Worm (Caenorhabditis elegans) whole organism, L4 larva: ENCODE results near the gene dpf-5.

Experiments used
- aha-1 ChIP-seq: fragments of 150-350 bp; peaks from one replicate; lab custom pipeline; 2014; ENCODE audit warnings: missing biosample characterization, missing genetic modification characterization
- sdz-12 ChIP-seq: fragments of 200-800 bp; sonication (Bioruptor generic); optimal IDR thresholded peaks from 2 replicates; lab custom pipeline; 2018; ENCODE audit warnings: mild to moderate bottlenecking, missing genetic modification characterization, missing compliant biosample characterization
- unc-62 ChIP-seq, 3 experiments: fragments of 150-350 bp in 1 of 3; sonication (generic microtip); optimal IDR thresholded peaks in 2 of 3; peaks in 1 of 3; 1 replicate in 1 of 3; 2 replicates in 2 of 3; lab custom pipeline; 2014 to 2017; ENCODE audit warnings: missing biosample characterization in 3 of 3, missing genetic modification characterization in 3 of 3, missing genetic modification reagents in 3 of 3, missing genotype in 1 of 3

The dpf-5 gene

DNA sequence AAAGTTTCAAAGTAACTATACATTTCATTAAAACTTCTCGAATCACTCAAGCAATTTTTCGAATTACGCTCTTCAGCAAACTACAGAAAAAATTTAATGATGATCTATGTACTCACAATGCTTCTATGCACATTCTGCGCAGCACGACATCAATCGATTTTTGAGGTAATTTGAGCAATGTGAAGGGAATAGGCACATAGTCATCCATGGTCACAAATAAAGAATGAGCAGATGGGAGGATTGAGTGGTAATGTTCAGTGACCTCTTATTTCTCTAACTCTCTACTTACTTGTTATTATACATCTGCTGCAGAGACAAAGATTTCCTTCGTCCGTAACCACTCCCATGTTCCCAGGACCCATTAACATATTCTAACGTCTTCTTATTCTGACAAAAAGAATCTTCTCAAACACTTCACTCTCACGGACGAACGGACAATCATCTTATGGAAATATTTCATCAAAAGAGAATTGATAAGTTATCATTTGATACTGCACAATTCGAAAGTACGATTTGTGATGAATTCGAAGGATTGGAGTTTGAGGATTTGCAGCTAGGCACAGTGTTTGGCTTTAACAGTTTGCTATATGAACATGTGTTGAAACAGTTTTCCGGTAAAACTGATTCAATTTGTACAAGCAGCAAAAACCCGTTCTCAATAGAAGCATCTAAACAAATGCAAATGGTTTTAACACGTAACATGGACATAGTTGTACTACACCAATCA lies 50.3 kb downstream of the dpf-5 start, which contains the start of the genes fbxb-77 and Y17G9B.11:
Gene fbxb-77 (minus strand): TSS at position 229 of the 727 bp plus-strand sequence.
Gene Y17G9B.11 (plus strand): TSS at position 677 of the 727 bp plus-strand sequence.
- peak; percentile 90 for TF ChIP-seq aha-1 (tag; lab: Kevin White, UChicago)
- TF ChIP-seq unc-62 (GFP tag; optimal IDR thresholded peaks at IDR 0.05 in 1 of 2; lab: Kevin White, UChicago), result peak in 1 of 2 experiments; percentile 32
- no peak for TF ChIP-seq unc-62 (tag; optimal IDR thresholded peaks at IDR 0.05; lab: Kevin White, UChicago)
- no peak for TF ChIP-seq sdz-12 (GFP tag; lab: Kevin White, UChicago)
